Worm (Caenorhabditis elegans) whole organism, late embryonic: Measurements from ENCODE around the gene tag-276.

Source experiments
- ama-1 ChIP-seq: fragments of 150-350 bp; optimal IDR thresholded peaks from 2 replicates; lab custom pipeline; 2014
- ceh-9 ChIP-seq: sonication (generic microtip); optimal IDR thresholded peaks from 2 replicates; lab custom pipeline; 2016; ENCODE audit warnings: mild to moderate bottlenecking, missing genetic modification characterization, inconsistent platforms, missing compliant biosample characterization
- dve-1 ChIP-seq: sonication (generic microtip); optimal IDR thresholded peaks from 2 replicates; lab custom pipeline; 2017; ENCODE audit warnings: antibody characterized with exemption, mild to moderate bottlenecking, missing genetic modification characterization, missing compliant biosample characterization
- fkh-10 ChIP-seq: fragments of 150-350 bp; optimal IDR thresholded peaks from 2 replicates; lab custom pipeline; 2014; ENCODE audit warnings: missing biosample characterization, missing genetic modification reagents, missing genetic modification characterization
- gmeb-2 ChIP-seq: sonication (generic microtip); optimal IDR thresholded peaks from 2 replicates; lab custom pipeline; 2016; ENCODE audit warnings: missing genetic modification characterization, inconsistent platforms, missing compliant biosample characterization
- hlh-13 ChIP-seq: fragments of 200-800 bp; sonication (Bioruptor generic); optimal IDR thresholded peaks from 2 replicates; lab custom pipeline; 2018; ENCODE audit warnings: mild to moderate bottlenecking, missing genetic modification characterization, missing compliant biosample characterization
- nhr-232 ChIP-seq: sonication (generic microtip); optimal IDR thresholded peaks from 2 replicates; lab custom pipeline; 2016; ENCODE audit warnings: missing genetic modification characterization, missing compliant biosample characterization
- odd-2 ChIP-seq: sonication (generic microtip); optimal IDR thresholded peaks from 2 replicates; lab custom pipeline; 2017; ENCODE audit warnings: antibody characterized with exemption, mild to moderate bottlenecking, missing genetic modification characterization, missing compliant biosample characterization
- pha-4 ChIP-seq: fragments of 150-350 bp; optimal IDR thresholded peaks from 2 replicates; lab custom pipeline; 2018; ENCODE audit warnings: missing biosample characterization, missing genetic modification reagents, missing genetic modification characterization
- sox-4 ChIP-seq: sonication (generic microtip); optimal IDR thresholded peaks from 2 replicates; lab custom pipeline; 2017; ENCODE audit warnings: mild to moderate bottlenecking, missing genetic modification characterization, inconsistent platforms, missing compliant biosample characterization
- tbx-2 ChIP-seq: sonication (generic microtip); optimal IDR thresholded peaks from 2 replicates; lab custom pipeline; 2016; ENCODE audit warnings: missing genetic modification characterization, missing compliant biosample characterization

- no peak for TF ChIP-seq odd-2 (tag; lab: Kevin White, UChicago)
- TF ChIP-seq ceh-9: no peak
- no peak for TF ChIP-seq gmeb-2 (tag; lab: Kevin White, UChicago)
- no peak for TF ChIP-seq nhr-232 (tag; lab: Kevin White, UChicago)
- TF ChIP-seq ama-1 (lab: Kevin White, UChicago): no peak
- no peak for TF ChIP-seq tbx-2 (tag; lab: Kevin White, UChicago)
- TF ChIP-seq sox-4 (tag; lab: Kevin White, UChicago): no peak
- TF ChIP-seq dve-1: no peak
- no peak for TF ChIP-seq pha-4
- no peak for TF ChIP-seq hlh-13 (GFP tag; lab: Kevin White, UChicago)
- TF ChIP-seq fkh-10 (GFP tag; lab: Kevin White, UChicago): no peak
These were observed 8.2 kb upstream of the tag-276 start for ce11 chrII:12257095-12257494.
